Fruit fly (Drosophila melanogaster) whole organism, embryonic: ENCODE results near the gene CG14402.

Source experiments
- Atf3 ChIP-seq: fragments of 200-800 bp; sonication (Bioruptor generic); optimal IDR thresholded peaks from 3 replicates; lab custom pipeline; 2016; ENCODE audit warnings: missing biosample characterization, missing genetic modification characterization
- B-H1 ChIP-seq: fragments of 200-800 bp; sonication (Bioruptor generic); IDR thresholded peaks from 3 replicates; pipeline ENCODE4 v1.3.6; 2022; ENCODE audit warnings: missing biosample characterization, missing genetic modification characterization
- Bdp1 ChIP-seq: fragments of 200-800 bp; sonication (Bioruptor generic); optimal IDR thresholded peaks from 3 replicates; lab custom pipeline; 2016; ENCODE audit warnings: missing biosample characterization, missing genetic modification characterization
- CG10147 ChIP-seq: fragments of 200-800 bp; sonication (Bioruptor generic); optimal IDR thresholded peaks from 2 replicates; lab custom pipeline; 2019; ENCODE audit warnings: missing biosample characterization, mild to moderate bottlenecking, missing genetic modification characterization, moderate library complexity
- CG10366 ChIP-seq: fragments of 200-800 bp; sonication (Bioruptor generic); IDR thresholded peaks from 2 replicates; pipeline ENCODE4 v1.3.6; 2022; ENCODE audit warnings: missing biosample characterization, missing genetic modification characterization
- CG11723 ChIP-seq: fragments of 200-800 bp; sonication (Bioruptor generic); optimal IDR thresholded peaks from 2 replicates; lab custom pipeline; 2017; ENCODE audit warnings: missing biosample characterization, mild to moderate bottlenecking, missing genetic modification characterization
- CG12155 ChIP-seq: fragments of 200-800 bp; sonication (Bioruptor generic); optimal IDR thresholded peaks from 3 replicates; lab custom pipeline; 2016; ENCODE audit warnings: missing biosample characterization, missing genetic modification characterization
- CG14014 ChIP-seq: fragments of 200-800 bp; sonication (Bioruptor generic); IDR thresholded peaks from 2 replicates; pipeline ENCODE4 v1.3.6; 2022; ENCODE audit warnings: missing biosample characterization, missing genetic modification characterization
- CG17359 ChIP-seq: fragments of 200-800 bp; sonication (Bioruptor generic); optimal IDR thresholded peaks from 3 replicates; lab custom pipeline; 2018; ENCODE audit warnings: missing biosample characterization, mild to moderate bottlenecking, missing genetic modification characterization, moderate library complexity
- CG18011 ChIP-seq: fragments of 200-800 bp; sonication (Bioruptor generic); optimal IDR thresholded peaks from 2 replicates; lab custom pipeline; 2017; ENCODE audit warnings: missing biosample characterization, missing genetic modification characterization, mild to moderate bottlenecking, moderate library complexity, missing genotype
- CG2678 ChIP-seq: fragments of 200-800 bp; sonication (Bioruptor generic); optimal IDR thresholded peaks from 3 replicates; lab custom pipeline; 2019; ENCODE audit warnings: missing biosample characterization, mild to moderate bottlenecking, missing genetic modification characterization, moderate library complexity
- CG31388 ChIP-seq: fragments of 200-800 bp; sonication (Bioruptor generic); optimal IDR thresholded peaks from 2 replicates; lab custom pipeline; 2016; ENCODE audit warnings: missing biosample characterization, missing genetic modification characterization
- CG4360 ChIP-seq: fragments of 200-800 bp; sonication (Bioruptor generic); IDR thresholded peaks from 2 replicates; pipeline ENCODE4 v1.3.6; 2022; ENCODE audit warnings: missing biosample characterization, missing genetic modification characterization
- CG4424 ChIP-seq: fragments of 200-800 bp; sonication (Bioruptor generic); optimal IDR thresholded peaks from 3 replicates; lab custom pipeline; 2016; ENCODE audit warnings: missing biosample characterization, missing genetic modification characterization
- CG5180 ChIP-seq: fragments of 200-800 bp; sonication (Bioruptor generic); optimal IDR thresholded peaks from 3 replicates; lab custom pipeline; 2017; ENCODE audit warnings: missing biosample characterization, missing genetic modification characterization, mild to moderate bottlenecking, moderate library complexity, missing genetic modification reagents
- CG8290 ChIP-seq, 3 experiments: fragments of 200-800 bp; sonication (Bioruptor generic); optimal IDR thresholded peaks; 2 replicates each; lab custom pipeline; 2016 to 2019; ENCODE audit warnings: missing biosample characterization in 3 of 3, missing genetic modification characterization in 3 of 3, mild to moderate bottlenecking in 2 of 3, moderate library complexity in 1 of 3
- CG8924 ChIP-seq: fragments of 200-800 bp; optimal IDR thresholded peaks from 3 replicates; lab custom pipeline; 2019; ENCODE audit warnings: missing biosample characterization, mild to moderate bottlenecking, missing genetic modification characterization, moderate library complexity
- Deaf1 ChIP-seq: fragments of 200-800 bp; optimal IDR thresholded peaks from 3 replicates; lab custom pipeline; 2019; ENCODE audit warnings: missing biosample characterization, mild to moderate bottlenecking, missing genetic modification characterization, moderate library complexity
- Doc3 ChIP-seq: fragments of 200-800 bp; sonication (Bioruptor generic); IDR thresholded peaks from 3 replicates; pipeline ENCODE4 v1.3.6; 2022; ENCODE audit warnings: missing biosample characterization, missing genetic modification characterization; ENCODE audit not compliant: partially characterized antibody
- E2f2 ChIP-seq: fragments of 200-800 bp; sonication (Bioruptor generic); IDR thresholded peaks from 2 replicates; pipeline ENCODE4 v1.3.6; 2022; ENCODE audit warnings: missing biosample characterization, missing genetic modification characterization
- Ets65A ChIP-seq: fragments of 200-800 bp; sonication (Bioruptor generic); peaks from one replicate; lab custom pipeline; 2016; ENCODE audit warnings: missing biosample characterization, missing genetic modification characterization
- Gsc ChIP-seq: fragments of 200-800 bp; sonication (Bioruptor generic); IDR thresholded peaks from 2 replicates; pipeline ENCODE4 v1.3.6; 2022; ENCODE audit warnings: missing biosample characterization, missing genetic modification characterization
- Max ChIP-seq: fragments of 200-800 bp; sonication (Bioruptor generic); optimal IDR thresholded peaks from 2 replicates; lab custom pipeline; 2016; ENCODE audit warnings: missing biosample characterization, mild to moderate bottlenecking, missing genetic modification characterization
- Meics ChIP-seq: fragments of 200-800 bp; sonication (Bioruptor generic); optimal IDR thresholded peaks from 2 replicates; lab custom pipeline; 2017; ENCODE audit warnings: missing biosample characterization, mild to moderate bottlenecking, missing genetic modification characterization
- Myb ChIP-seq: fragments of 200-800 bp; sonication (Bioruptor generic); optimal IDR thresholded peaks from 2 replicates; lab custom pipeline; 2016; ENCODE audit warnings: missing biosample characterization, missing genetic modification characterization
- Oli ChIP-seq: fragments of 200-800 bp; sonication (Bioruptor generic); optimal IDR thresholded peaks from 2 replicates; lab custom pipeline; 2018; ENCODE audit warnings: missing biosample characterization, mild to moderate bottlenecking, missing genetic modification characterization, moderate library complexity
- Optix ChIP-seq: fragments of 200-800 bp; sonication (Bioruptor generic); IDR thresholded peaks from 3 replicates; pipeline ENCODE4 v1.3.6; 2022; ENCODE audit warnings: missing biosample characterization, missing genetic modification characterization
- Spps ChIP-seq: fragments of 200-800 bp; sonication (Bioruptor generic); optimal IDR thresholded peaks from 2 replicates; lab custom pipeline; 2018; ENCODE audit warnings: missing biosample characterization, mild to moderate bottlenecking, missing genetic modification characterization
- bsh ChIP-seq, 2 experiments: fragments of 200-800 bp; sonication (Bioruptor generic); optimal IDR thresholded peaks; 2 replicates each; lab custom pipeline; 2017 to 2018; ENCODE audit warnings: mild to moderate bottlenecking in 2 of 2, missing biosample characterization in 2 of 2, missing genetic modification characterization in 2 of 2, moderate library complexity in 1 of 2
- corto ChIP-seq: fragments of 200-800 bp; sonication (Bioruptor generic); optimal IDR thresholded peaks from 2 replicates; lab custom pipeline; 2016; ENCODE audit warnings: missing biosample characterization, mild to moderate bottlenecking, missing genetic modification characterization, moderate library complexity
- crc ChIP-seq: fragments of 200-800 bp; sonication (Bioruptor generic); optimal IDR thresholded peaks from 2 replicates; lab custom pipeline; 2016; ENCODE audit warnings: missing biosample characterization, missing genetic modification characterization
- crol ChIP-seq: fragments of 200-800 bp; sonication (Bioruptor generic); IDR thresholded peaks from 2 replicates; pipeline ENCODE4 v1.3.6; 2022; ENCODE audit warnings: missing biosample characterization, missing genetic modification characterization
- dmrt99B ChIP-seq: fragments of 200-800 bp; sonication (Bioruptor generic); optimal IDR thresholded peaks from 2 replicates; lab custom pipeline; 2018; ENCODE audit warnings: missing biosample characterization, mild to moderate bottlenecking, missing genetic modification characterization, moderate library complexity
- dpn ChIP-seq, 2 experiments: fragments of 200-800 bp; sonication (Bioruptor generic); optimal IDR thresholded peaks; 3 replicates each; lab custom pipeline; 2016; ENCODE audit warnings: missing biosample characterization in 2 of 2, missing genetic modification characterization in 2 of 2
- dysf ChIP-seq: fragments of 200-800 bp; sonication (Bioruptor generic); IDR thresholded peaks from 3 replicates; pipeline ENCODE4 v1.3.6; 2022; ENCODE audit warnings: missing biosample characterization, missing genetic modification characterization
- en ChIP-seq: fragments of 200-800 bp; sonication (Bioruptor generic); optimal IDR thresholded peaks from 2 replicates; lab custom pipeline; 2016; ENCODE audit warnings: missing biosample characterization, missing genetic modification characterization
- gro ChIP-seq: fragments of 200-800 bp; sonication (Bioruptor generic); optimal IDR thresholded peaks from 2 replicates; lab custom pipeline; 2016; ENCODE audit warnings: missing biosample characterization, missing genetic modification characterization
- hkb ChIP-seq, 2 experiments: fragments of 200-800 bp in 1 of 2; fragments of >200 bp in 1 of 2; sonication (Bioruptor generic) in 1 of 2; IDR thresholded peaks in 1 of 2; optimal IDR thresholded peaks in 1 of 2; 2 replicates each; pipeline versions ENCODE4 v1.3.6 to Lab custom; 2017 to 2022; ENCODE audit warnings: missing biosample characterization in 1 of 2, missing genetic modification characterization in 1 of 2
- klu ChIP-seq: fragments of 200-800 bp; sonication (Bioruptor generic); IDR thresholded peaks from 2 replicates; pipeline ENCODE4 v1.3.6; 2022; ENCODE audit warnings: missing biosample characterization, missing genetic modification characterization
- mld ChIP-seq: fragments of 200-800 bp; sonication (Bioruptor generic); IDR thresholded peaks from 3 replicates; pipeline ENCODE4 v1.3.6; 2022; ENCODE audit warnings: missing biosample characterization, missing genetic modification characterization; ENCODE audit not compliant: partially characterized antibody
- oc ChIP-seq: fragments of 200-800 bp; sonication (Bioruptor generic); optimal IDR thresholded peaks from 2 replicates; lab custom pipeline; 2018; ENCODE audit warnings: missing biosample characterization, mild to moderate bottlenecking, missing genetic modification characterization, moderate library complexity
- pfk ChIP-seq: fragments of 200-800 bp; sonication (Bioruptor generic); optimal IDR thresholded peaks from 2 replicates; lab custom pipeline; 2018; ENCODE audit warnings: missing biosample characterization, mild to moderate bottlenecking, missing genetic modification characterization, moderate library complexity
- pho ChIP-seq: fragments of 200-800 bp; sonication (Bioruptor generic); optimal IDR thresholded peaks from 2 replicates; lab custom pipeline; 2016; ENCODE audit warnings: missing biosample characterization, missing genetic modification characterization
- tap ChIP-seq: fragments of 200-800 bp; optimal IDR thresholded peaks from 3 replicates; lab custom pipeline; 2019; ENCODE audit warnings: missing biosample characterization, mild to moderate bottlenecking, missing genetic modification characterization, moderate library complexity
- tup ChIP-seq: fragments of 200-800 bp; sonication (Bioruptor generic); optimal IDR thresholded peaks from 2 replicates; lab custom pipeline; 2016; ENCODE audit warnings: missing biosample characterization, mild to moderate bottlenecking, missing genetic modification characterization, moderate library complexity
- usp ChIP-seq: fragments of >200 bp; optimal IDR thresholded peaks from 2 replicates; lab custom pipeline; 2017; ENCODE audit warnings: missing biosample characterization, missing genetic modification characterization
- zf30C ChIP-seq: fragments of 200-800 bp; sonication (Bioruptor generic); optimal IDR thresholded peaks from 3 replicates; lab custom pipeline; 2018; ENCODE audit warnings: missing biosample characterization, mild to moderate bottlenecking, missing genetic modification characterization
- zfh2 ChIP-seq: fragments of 200-800 bp; sonication (Bioruptor generic); optimal IDR thresholded peaks from 2 replicates; lab custom pipeline; 2016; ENCODE audit warnings: missing biosample characterization, missing genetic modification characterization

Gene CG14402

DNA sequence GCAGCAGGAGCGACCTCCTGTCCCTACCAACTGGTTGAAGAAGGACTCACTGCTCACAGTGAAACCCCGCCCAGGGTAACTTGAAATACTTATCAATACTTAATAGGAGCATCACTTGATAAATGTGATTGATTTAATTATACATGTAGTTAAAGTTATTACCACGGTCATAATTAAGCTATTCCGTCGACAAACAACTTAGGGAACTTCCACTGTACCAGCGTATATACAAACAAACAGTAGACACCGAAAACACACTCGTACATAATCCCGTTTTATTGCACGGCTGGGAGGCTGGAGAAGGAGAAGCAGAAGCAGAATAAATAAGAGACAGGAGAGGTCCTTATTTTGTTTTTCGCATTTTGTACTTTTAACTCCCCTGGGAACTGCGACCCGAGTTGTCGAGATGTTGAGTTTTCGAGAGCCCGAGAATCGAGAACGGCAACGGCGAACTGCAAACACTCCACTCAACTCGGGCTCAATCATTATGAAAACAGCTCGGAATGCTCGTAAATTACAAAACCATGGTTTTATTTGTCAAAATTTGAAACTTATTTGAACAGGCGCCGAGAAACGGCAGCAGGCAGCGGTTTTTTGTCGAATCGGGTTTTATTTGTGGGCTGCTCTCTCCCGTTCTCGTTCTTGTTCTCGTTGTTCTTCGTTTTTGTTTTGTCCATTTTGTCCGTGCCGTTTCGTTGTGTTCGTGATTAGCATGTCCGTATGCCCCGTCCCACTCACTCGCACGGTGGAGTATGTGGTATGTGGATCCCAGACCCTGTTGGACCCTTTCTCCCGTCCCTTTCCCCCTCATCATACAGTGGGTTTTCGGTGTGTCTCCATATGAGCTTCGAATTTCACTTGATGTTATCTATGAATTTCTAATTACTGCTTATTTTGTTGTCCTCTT, 48.9 kb upstream of the CG14402 start (continued):
- TF ChIP-seq crc (GFP tag; lab: Kevin White, UChicago) (peak; percentile 72), Oli (tag; lab: Kevin White, UChicago) (peak; percentile 64), Doc3 (GFP tag; lab: Robert Waterston, UW) (no peak), gro (GFP tag; lab: Kevin White, UChicago) (peak; percentile 88), tap (peak; percentile 57), en (peak; percentile 71), bsh (GFP tag; optimal IDR thresholded peaks at IDR 0.05; lab: Kevin White, UChicago) (peak; percentile 63 to 72), Bdp1 (GFP tag; lab: Kevin White, UChicago) (peak; percentile 66), CG17359 (tag; lab: Kevin White, UChicago) (peak; percentile 77), crol (GFP tag; lab: Robert Waterston, UW) (peak; percentile 84), Spps (tag; lab: Kevin White, UChicago) (no peak), CG10366 (GFP tag; lab: Robert Waterston, UW) (peak; percentile 62), Myb (GFP tag; lab: Kevin White, UChicago) (peak; percentile 69), hkb (optimal IDR thresholded peaks at IDR 0.05; lab: Kevin White, UChicago) (no peak), hkb (GFP tag; IDR thresholded peaks at IDR 0.05; lab: Robert Waterston, UW) (peak; percentile 77), dpn (GFP tag; optimal IDR thresholded peaks at IDR 0.05; lab: Kevin White, UChicago) (peak; percentile 74 to 83), CG5180 (GFP tag; lab: Kevin White, UChicago) (peak; percentile 9), Deaf1 (tag; lab: Kevin White, UChicago) (peak; percentile 77), dysf (peak; percentile 88), CG18011 (GFP tag; lab: Kevin White, UChicago) (peak; percentile 38), CG4360 (GFP tag; lab: Robert Waterston, UW) (peak; percentile 51; the same call in 1 of the 2 replicates), klu (GFP tag; lab: Robert Waterston, UW) (peak; percentile 61), zf30C (GFP tag; lab: Kevin White, UChicago) (no peak), CG8290 (GFP tag; optimal IDR thresholded peaks at IDR 0.05; lab: Kevin White, UChicago) (no peak), CG8290 (tag; optimal IDR thresholded peaks at IDR 0.05; lab: Kevin White, UChicago) (peak in 1 of 2 experiments; percentile 96), CG31388 (no peak), oc (peak; percentile 18), CG12155 (GFP tag; lab: Kevin White, UChicago) (peak; percentile 78), CG8924 (tag; lab: Kevin White, UChicago) (peak; percentile 78), Meics (GFP tag; lab: Kevin White, UChicago) (peak; percentile 85), usp (GFP tag; lab: Kevin White, UChicago) (no peak), corto (GFP tag; lab: Kevin White, UChicago) (peak; percentile 91), CG14014 (GFP tag; lab: Robert Waterston, UW) (peak; percentile 82), Atf3 (GFP tag; lab: Kevin White, UChicago) (peak; percentile 18), zfh2 (GFP tag; lab: Kevin White, UChicago) (peak; percentile 84), E2f2 (GFP tag; lab: Robert Waterston, UW) (peak; percentile 45), CG2678 (tag; lab: Kevin White, UChicago) (peak; percentile 87), Optix (GFP tag; lab: Robert Waterston, UW) (peak; percentile 68), CG10147 (GFP tag; lab: Kevin White, UChicago) (peak; percentile 78), pho (peak; percentile 80), Gsc (GFP tag; lab: Robert Waterston, UW) (no peak), mld (GFP tag; lab: Robert Waterston, UW) (no peak), CG4424 (GFP tag; lab: Kevin White, UChicago) (peak; percentile 64), B-H1 (no peak), Ets65A (GFP tag; lab: Kevin White, UChicago) (peak; percentile 96), dmrt99B (peak; percentile 75), CG11723 (GFP tag; lab: Kevin White, UChicago) (no peak), Max (GFP tag; lab: Kevin White, UChicago) (peak; percentile 59), tup (peak; percentile 22), pfk (GFP tag; lab: Kevin White, UChicago) (no peak)
